Fruit fly (Drosophila melanogaster): ENCODE results near the gene CG13250.

Gene CG13250

DNA sequence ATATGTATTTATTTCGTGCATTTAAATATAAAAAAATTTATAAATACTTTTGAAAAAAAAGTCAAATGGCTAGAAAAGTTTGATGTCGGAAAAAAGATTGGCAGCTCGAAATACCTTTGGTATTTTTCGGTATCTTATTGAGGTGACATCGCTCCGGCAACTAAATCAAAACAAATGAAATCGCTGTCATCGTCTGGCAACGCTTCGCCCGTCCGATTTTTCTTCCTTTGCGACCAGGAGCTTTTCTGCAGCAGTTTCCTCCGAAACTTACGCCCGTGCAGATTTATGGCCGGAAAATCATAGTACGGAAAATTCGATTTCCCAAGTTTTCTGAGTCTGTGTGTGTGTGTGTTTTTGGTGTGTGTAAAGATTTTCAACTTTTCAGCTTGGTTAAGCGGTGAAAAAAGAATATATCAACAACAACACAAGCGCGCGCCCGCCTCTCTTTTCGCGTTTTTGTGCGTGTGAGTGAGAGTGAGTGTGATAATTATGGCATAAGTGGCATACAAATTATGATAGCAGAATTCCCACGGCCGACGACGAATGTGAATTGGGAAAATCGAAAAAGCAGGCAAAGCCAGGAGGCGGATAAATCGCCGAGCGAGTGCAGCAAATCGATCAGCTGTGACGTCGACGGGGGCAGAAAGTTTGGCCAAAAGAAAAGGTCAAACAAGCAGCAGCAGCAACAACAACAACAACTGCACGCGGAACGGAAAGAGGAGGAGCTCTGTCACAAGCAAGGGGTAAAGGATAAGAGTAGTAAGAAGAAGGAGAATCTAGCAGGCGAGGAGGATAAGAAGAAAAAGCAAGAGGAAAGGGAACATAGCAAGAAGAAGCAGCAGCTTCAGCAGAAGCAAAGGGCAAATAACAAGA is 36.1 kb upstream of the CG13250 start, which contains the start of gene CG32425:
Gene CG32425, plus strand, starts transcription at position 200 of the 873 bp plus-strand sequence.
- TF ChIP-seq Eip75B (GFP tag; optimal IDR thresholded peaks at IDR 0.05) = peak; percentile 33
- TF ChIP-seq CG3919 (GFP tag; optimal IDR thresholded peaks at IDR 0.05) = no peak
- TF ChIP-seq Ets96B (tag; optimal IDR thresholded peaks at IDR 0.05) = no peak
- TF ChIP-seq fd59A (GFP tag; optimal IDR thresholded peaks at IDR 0.05) = no peak
- no peak for TF ChIP-seq CG3032 (tag; optimal IDR thresholded peaks at IDR 0.05)
- TF ChIP-seq lz (GFP tag; optimal IDR thresholded peaks at IDR 0.05) = no peak
- TF ChIP-seq CG9139 (GFP tag; optimal IDR thresholded peaks at IDR 0.05) = no peak
- no peak for TF ChIP-seq CG10631 (GFP tag; optimal IDR thresholded peaks at IDR 0.05)
- no peak for TF ChIP-seq Ets21C (GFP tag; optimal IDR thresholded peaks at IDR 0.05)
- no peak for TF ChIP-seq Hr38 (GFP tag; optimal IDR thresholded peaks at IDR 0.05)
- no peak for TF ChIP-seq CG11762 (GFP tag; optimal IDR thresholded peaks at IDR 0.05; ENCODE audit: insufficient read depth)
- no peak for TF ChIP-seq dsx (GFP tag; optimal IDR thresholded peaks at IDR 0.05; ENCODE audit: poor library complexity, severe bottlenecking)
- TF ChIP-seq cyc (GFP tag; optimal IDR thresholded peaks at IDR 0.05) = no peak
- no peak for TF ChIP-seq CG6163 (GFP tag; IDR thresholded peaks at IDR 0.05)
- TF ChIP-seq spab (GFP tag; optimal IDR thresholded peaks at IDR 0.05) = no peak
- no peak for TF ChIP-seq esn (GFP tag; optimal IDR thresholded peaks at IDR 0.05)
- TF ChIP-seq OdsH (GFP tag; optimal IDR thresholded peaks at IDR 0.05) = no peak
- TF ChIP-seq Gug (GFP tag; IDR thresholded peaks at IDR 0.05) = no peak
- TF ChIP-seq CG7368 (GFP tag; optimal IDR thresholded peaks at IDR 0.05) = no peak
- peak; percentile 12 for TF ChIP-seq Hr4 (GFP tag; optimal IDR thresholded peaks at IDR 0.05)
- peak; percentile 54 for TF ChIP-seq CG6854 (GFP tag; optimal IDR thresholded peaks at IDR 0.05)
- peak; percentile 47 for TF ChIP-seq fkh (GFP tag; optimal IDR thresholded peaks at IDR 0.05)
- TF ChIP-seq acj6 (GFP tag; optimal IDR thresholded peaks at IDR 0.05) = no peak
- TF ChIP-seq fd85E (GFP tag; optimal IDR thresholded peaks at IDR 0.05) = no peak
- peak; percentile 30 for TF ChIP-seq CG6808 (GFP tag; optimal IDR thresholded peaks at IDR 0.05)
- TF ChIP-seq Sox102F (GFP tag; optimal IDR thresholded peaks at IDR 0.05) = no peak
- TF ChIP-seq vri (GFP tag; optimal IDR thresholded peaks at IDR 0.05) = peak; percentile 88
- TF ChIP-seq Eip78C (GFP tag) = peak; percentile 37
- no peak for TF ChIP-seq topi (GFP tag; optimal IDR thresholded peaks at IDR 0.05)
- TF ChIP-seq Blimp-1 (GFP tag; optimal IDR thresholded peaks at IDR 0.05) = no peak
- no peak for TF ChIP-seq CG6792 (GFP tag; optimal IDR thresholded peaks at IDR 0.05)
- TF ChIP-seq CG31627 (GFP tag; optimal IDR thresholded peaks at IDR 0.05) = no peak
- TF ChIP-seq Smox (GFP tag; optimal IDR thresholded peaks at IDR 0.05) = no peak
- TF ChIP-seq CG1621 (tag; optimal IDR thresholded peaks at IDR 0.05) = peak; percentile 94
- no peak for TF ChIP-seq CG11902 (GFP tag; optimal IDR thresholded peaks at IDR 0.05)
- no peak for TF ChIP-seq Eip93F (GFP tag; optimal IDR thresholded peaks at IDR 0.05)
- no peak for TF ChIP-seq pdm3 (GFP tag; optimal IDR thresholded peaks at IDR 0.05)
- TF ChIP-seq Sox14 (GFP tag; optimal IDR thresholded peaks at IDR 0.05) = peak; percentile 8
- no peak for TF ChIP-seq net (GFP tag; optimal IDR thresholded peaks at IDR 0.05)
- TF ChIP-seq CG8119 (GFP tag; IDR thresholded peaks at IDR 0.05) = no peak
- TF ChIP-seq CG6276 (GFP tag; optimal IDR thresholded peaks at IDR 0.05) = no peak
- TF ChIP-seq CG8632 (GFP tag; optimal IDR thresholded peaks at IDR 0.05) = no peak
- TF ChIP-seq CG16779 (tag; optimal IDR thresholded peaks at IDR 0.05) = no peak
